Worm (Caenorhabditis elegans) whole organism, L1 larva: ENCODE measurements around the gene bkip-1.
A peak's percentile ranks its signal among the peaks of the same experiment; 100 is the strongest.

ENCODE experiments used
- C04F5.9 ChIP-seq: sonication (generic microtip); optimal IDR thresholded peaks from 2 replicates; lab custom pipeline; 2016; ENCODE audit warnings: missing genetic modification characterization, missing compliant biosample characterization
- C16A3.4 ChIP-seq: fragments of 150-350 bp; optimal IDR thresholded peaks from 2 replicates; lab custom pipeline; 2014; ENCODE audit warnings: missing biosample characterization, missing genetic modification characterization
- C34B4.2 ChIP-seq: sonication (generic microtip); optimal IDR thresholded peaks from 2 replicates; lab custom pipeline; 2017; ENCODE audit warnings: mild to moderate bottlenecking, missing genetic modification characterization, missing compliant biosample characterization
- Y116A8C.19 ChIP-seq: sonication (generic microtip); optimal IDR thresholded peaks from 2 replicates; lab custom pipeline; 2016; ENCODE audit warnings: missing compliant biosample characterization, missing genetic modification characterization, borderline replicate concordance
- aha-1 ChIP-seq: fragments of 150-350 bp; optimal IDR thresholded peaks from 2 replicates; lab custom pipeline; 2014; ENCODE audit warnings: missing biosample characterization, missing genetic modification characterization
- aly-2 ChIP-seq: fragments of 150-350 bp; optimal IDR thresholded peaks from 2 replicates; lab custom pipeline; 2014; ENCODE audit warnings: missing biosample characterization, missing genetic modification characterization
- ama-1 ChIP-seq: fragments of 150-350 bp; optimal IDR thresholded peaks from 2 replicates; lab custom pipeline; 2014
- ces-1 ChIP-seq: fragments of 150-350 bp; optimal IDR thresholded peaks from 2 replicates; lab custom pipeline; 2014; ENCODE audit warnings: missing biosample characterization, missing genetic modification reagents, missing genetic modification characterization
- dpl-1 ChIP-seq, 3 experiments: fragments of 150-350 bp in 2 of 3; sonication (generic microtip) in 1 of 3; optimal IDR thresholded peaks; 2 replicates each; lab custom pipeline; 2014 to 2017; ENCODE audit warnings: missing biosample characterization in 3 of 3, missing genetic modification characterization in 3 of 3, missing genetic modification reagents in 3 of 3
- elt-2 ChIP-seq: sonication (generic microtip); optimal IDR thresholded peaks from 2 replicates; lab custom pipeline; 2016; ENCODE audit warnings: missing genetic modification characterization, mild to moderate bottlenecking, inconsistent platforms, missing compliant biosample characterization, missing genetic modification reagents
- fkh-4 ChIP-seq: sonication (generic microtip); optimal IDR thresholded peaks from 2 replicates; lab custom pipeline; 2016; ENCODE audit warnings: missing compliant biosample characterization, missing genetic modification characterization, borderline replicate concordance
- grh-1 ChIP-seq: fragments of 200-800 bp; sonication (Bioruptor generic); IDR thresholded peaks from 2 replicates; pipeline ENCODE4 v1.3.6; 2022; ENCODE audit warnings: missing genetic modification reagents, missing genetic modification characterization, missing compliant biosample characterization
- hlh-4 ChIP-seq: sonication (generic microtip); optimal IDR thresholded peaks from 2 replicates; lab custom pipeline; 2016; ENCODE audit warnings: mild to moderate bottlenecking, missing genetic modification characterization, missing compliant biosample characterization
- hpl-2 ChIP-seq: fragments of 150-350 bp; optimal IDR thresholded peaks from 2 replicates; lab custom pipeline; 2014; ENCODE audit warnings: missing biosample characterization, missing genetic modification reagents, missing genetic modification characterization
- isw-1 ChIP-seq: fragments of 200-800 bp; sonication (Bioruptor generic); IDR thresholded peaks from 2 replicates; pipeline ENCODE4 v1.3.6; 2022; ENCODE audit warnings: missing genetic modification characterization, missing compliant biosample characterization
- lin-15B ChIP-seq: fragments of 150-350 bp; sonication (generic microtip); optimal IDR thresholded peaks from 3 replicates; lab custom pipeline; 2014; ENCODE audit warnings: missing biosample characterization, missing genetic modification characterization
- lsy-2 ChIP-seq, 2 experiments: fragments of 150-350 bp; optimal IDR thresholded peaks; 2 replicates each; lab custom pipeline; 2014; ENCODE audit warnings: missing biosample characterization in 2 of 2, missing genetic modification characterization in 2 of 2
- nhr-11 ChIP-seq: fragments of 150-350 bp; optimal IDR thresholded peaks from 2 replicates; lab custom pipeline; 2014; ENCODE audit warnings: missing biosample characterization, missing genetic modification characterization
- nhr-47 ChIP-seq: sonication (generic microtip); optimal IDR thresholded peaks from 2 replicates; lab custom pipeline; 2016; ENCODE audit warnings: mild to moderate bottlenecking, missing genetic modification characterization, moderate library complexity, missing compliant biosample characterization
- nhr-84 ChIP-seq: sonication (generic microtip); optimal IDR thresholded peaks from 2 replicates; lab custom pipeline; 2017; ENCODE audit warnings: missing biosample characterization, missing genetic modification characterization
- pqm-1 ChIP-seq: sonication (generic microtip); optimal IDR thresholded peaks from 3 replicates; lab custom pipeline; 2017; ENCODE audit warnings: missing biosample characterization, missing genetic modification characterization
- skn-1 ChIP-seq: fragments of 150-350 bp; optimal IDR thresholded peaks from 2 replicates; lab custom pipeline; 2014; ENCODE audit warnings: missing biosample characterization, missing genetic modification characterization
- snu-23 ChIP-seq: sonication (generic microtip); optimal IDR thresholded peaks from 2 replicates; lab custom pipeline; 2016; ENCODE audit warnings: missing genetic modification characterization, missing compliant biosample characterization
- tlp-1 ChIP-seq: fragments of 150-350 bp; optimal IDR thresholded peaks from 2 replicates; lab custom pipeline; 2014; ENCODE audit warnings: missing biosample characterization, missing genetic modification characterization
- unc-130 ChIP-seq: fragments of 150-350 bp; optimal IDR thresholded peaks from 2 replicates; lab custom pipeline; 2017; ENCODE audit warnings: missing biosample characterization, missing genetic modification characterization, inconsistent platforms
- unc-30 ChIP-seq: sonication (generic microtip); optimal IDR thresholded peaks from 2 replicates; lab custom pipeline; 2017; ENCODE audit warnings: missing biosample characterization, missing genetic modification characterization
- vab-15 ChIP-seq: sonication (generic microtip); optimal IDR thresholded peaks from 2 replicates; lab custom pipeline; 2017; ENCODE audit warnings: missing genotype, mild to moderate bottlenecking, missing genetic modification characterization, missing compliant biosample characterization
- zag-1 ChIP-seq: fragments of 150-350 bp; optimal IDR thresholded peaks from 2 replicates; lab custom pipeline; 2014; ENCODE audit warnings: missing biosample characterization, missing genetic modification characterization
- zip-4 ChIP-seq: fragments of 200-800 bp; sonication (Bioruptor generic); optimal IDR thresholded peaks from 2 replicates; lab custom pipeline; 2018; ENCODE audit warnings: mild to moderate bottlenecking, missing genetic modification characterization, moderate library complexity, missing compliant biosample characterization
- ztf-11 ChIP-seq, 2 experiments: sonication (generic microtip); optimal IDR thresholded peaks; 2 replicates each; lab custom pipeline; 2016 to 2017; ENCODE audit warnings: missing genetic modification characterization in 2 of 2, missing biosample characterization in 1 of 2, missing compliant biosample characterization in 1 of 2
- ztf-4 ChIP-seq: fragments of 150-350 bp; optimal IDR thresholded peaks from 2 replicates; lab custom pipeline; 2014; ENCODE audit warnings: missing biosample characterization, missing genetic modification characterization

bkip-1 gene

DNA sequence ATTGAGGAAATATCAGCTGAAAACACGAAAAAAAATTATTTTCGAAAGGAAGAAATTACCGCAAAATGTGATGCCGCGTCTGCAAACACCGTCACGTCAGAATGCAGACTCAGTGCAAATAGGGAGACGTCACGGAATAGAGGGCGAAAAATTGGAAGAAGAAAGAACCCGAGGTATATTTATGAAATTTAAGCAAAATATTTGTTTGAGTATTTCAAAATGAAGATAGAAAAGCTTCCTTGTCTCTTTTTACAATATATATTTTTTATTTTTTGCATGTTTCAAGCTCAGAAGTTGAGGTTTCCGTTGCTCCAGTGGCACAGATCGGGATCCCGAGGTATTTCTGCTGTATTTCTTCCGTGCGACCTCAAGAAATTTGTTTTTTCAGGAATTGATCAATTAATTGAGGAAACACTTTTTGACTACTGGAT is 42.8 kb downstream of the bkip-1 start, which contains the start of gene W03H9.2 (continued):
- TF ChIP-seq Y116A8C.19 (tag; lab: Kevin White, UChicago) (peak; percentile 26), isw-1 (peak; percentile 73), elt-2 (peak; percentile 62)

DNA sequence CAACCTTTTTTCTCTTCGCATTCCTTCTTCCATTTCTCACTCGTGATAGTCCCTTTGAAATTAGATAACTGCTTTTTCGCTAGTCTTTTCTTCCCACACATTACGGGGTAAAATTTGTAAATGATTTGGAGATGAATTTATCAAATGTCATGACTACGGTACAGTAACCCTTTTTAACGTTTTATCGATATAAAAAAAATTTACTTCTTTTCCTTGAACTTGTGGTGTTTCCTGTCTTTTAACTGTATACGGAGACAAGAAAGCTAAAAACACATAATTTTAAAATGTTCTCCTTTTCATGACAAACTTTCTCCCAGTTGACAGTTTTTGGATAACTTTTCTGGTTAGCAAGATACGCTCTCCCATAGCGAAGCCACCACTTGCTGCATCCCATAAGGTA is 49.0 kb downstream of the bkip-1 start, which contains the start of gene W03H9.1:
Gene W03H9.1, minus strand, starts transcription at position 101 of the 400 bp plus-strand sequence.
- TF ChIP-seq C34B4.2 (no peak), nhr-11 (tag; lab: Kevin White, UChicago) (no peak), skn-1 (tag; lab: Kevin White, UChicago) (no peak), ztf-11 (tag; optimal IDR thresholded peaks at IDR 0.05; lab: Kevin White, UChicago) (no peak), dpl-1 (GFP tag; optimal IDR thresholded peaks at IDR 0.05; lab: Kevin White, UChicago) (no peak), lsy-2 (tag; optimal IDR thresholded peaks at IDR 0.05; lab: Kevin White, UChicago) (no peak), grh-1 (no peak), zip-4 (GFP tag; lab: Kevin White, UChicago) (no peak), zag-1 (tag; lab: Kevin White, UChicago) (no peak), snu-23 (GFP tag; lab: Kevin White, UChicago) (no peak), ama-1 (lab: Kevin White, UChicago) (no peak), aha-1 (tag; lab: Kevin White, UChicago) (no peak), tlp-1 (no peak)

ce11 chrII:14152274-14152673 is 51.2 kb downstream of the bkip-1 start:
- TF ChIP-seq fkh-4 (tag; lab: Kevin White, UChicago) (no peak), snu-23 (GFP tag; lab: Kevin White, UChicago) (no peak), nhr-84 (tag; lab: Kevin White, UChicago) (no peak), unc-130 (tag; lab: Kevin White, UChicago) (no peak), ztf-4 (no peak), vab-15 (tag; lab: Kevin White, UChicago) (no peak), nhr-47 (tag; lab: Kevin White, UChicago) (no peak), C04F5.9 (tag; lab: Kevin White, UChicago) (no peak), C16A3.4 (tag; lab: Kevin White, UChicago) (no peak), unc-30 (no peak), hpl-2 (no peak), lin-15B (no peak), pqm-1 (tag; lab: Kevin White, UChicago) (no peak), ces-1 (no peak), tlp-1 (no peak), aly-2 (tag; lab: Kevin White, UChicago) (no peak), hlh-4 (tag; lab: Kevin White, UChicago) (no peak)
